Worm (Caenorhabditis elegans) whole organism, L4 larva: Measurements from ENCODE around the gene plp-2.

ENCODE experiments used
- D1046.2 ChIP-seq: fragments of 200-800 bp; sonication (Bioruptor generic); IDR thresholded peaks from 2 replicates; pipeline ENCODE4 v1.3.6; 2022; ENCODE audit warnings: missing genetic modification characterization, missing compliant biosample characterization
- F26F4.8 ChIP-seq: fragments of 200-800 bp; sonication (Bioruptor generic); conservative IDR thresholded peaks from 2 replicates; pipeline ENCODE4 v1.3.6; 2022; ENCODE audit warnings: missing genetic modification characterization, missing compliant biosample characterization
- T20F7.1 ChIP-seq: fragments of 200-800 bp; sonication (Bioruptor generic); optimal IDR thresholded peaks from 2 replicates; lab custom pipeline; 2018; ENCODE audit warnings: mild to moderate bottlenecking, missing genetic modification characterization, missing compliant biosample characterization
- T26A8.4 ChIP-seq: fragments of 200-800 bp; sonication (Bioruptor generic); IDR thresholded peaks from 2 replicates; pipeline ENCODE4 v1.3.6; 2022; ENCODE audit warnings: missing genetic modification characterization, missing compliant biosample characterization
- ZK546.5 ChIP-seq, 2 experiments: sonication (generic microtip); optimal IDR thresholded peaks; 2 replicates each; lab custom pipeline; 2017; ENCODE audit warnings: missing biosample characterization in 2 of 2, missing genetic modification characterization in 2 of 2
- aha-1 ChIP-seq: fragments of 150-350 bp; peaks from one replicate; lab custom pipeline; 2014; ENCODE audit warnings: missing biosample characterization, missing genetic modification characterization
- aly-2 ChIP-seq: sonication (generic microtip); optimal IDR thresholded peaks from 2 replicates; lab custom pipeline; 2018; ENCODE audit warnings: missing biosample characterization, missing genetic modification characterization
- ceh-28 ChIP-seq: fragments of 150-350 bp; optimal IDR thresholded peaks from 2 replicates; lab custom pipeline; 2014; ENCODE audit warnings: missing biosample characterization, missing genetic modification reagents, missing genetic modification characterization
- ceh-44 ChIP-seq: fragments of 200-800 bp; sonication (Bioruptor generic); IDR thresholded peaks from 2 replicates; pipeline ENCODE4 v1.3.6; 2022; ENCODE audit warnings: missing genetic modification reagents, missing genetic modification characterization, missing compliant biosample characterization
- ceh-62 ChIP-seq: sonication (generic microtip); optimal IDR thresholded peaks from 2 replicates; lab custom pipeline; 2017; ENCODE audit warnings: missing biosample characterization, missing genetic modification characterization
- ceh-82 ChIP-seq: sonication (generic microtip); optimal IDR thresholded peaks from 2 replicates; lab custom pipeline; 2017; ENCODE audit warnings: missing biosample characterization, missing genetic modification characterization
- daf-16 ChIP-seq, 3 experiments: sonication (generic microtip); optimal IDR thresholded peaks; 2 replicates each; lab custom pipeline; 2016 to 2017; ENCODE audit warnings: missing genetic modification characterization in 3 of 3, missing genetic modification reagents in 3 of 3, mild to moderate bottlenecking in 2 of 3, missing compliant biosample characterization in 2 of 3, missing biosample characterization in 1 of 3, moderate library complexity in 1 of 3
- daf-19 ChIP-seq: fragments of 200-800 bp; sonication (Bioruptor generic); conservative IDR thresholded peaks from 2 replicates; pipeline ENCODE4 v1.3.6; 2022; ENCODE audit warnings: missing genetic modification characterization, missing compliant biosample characterization
- daf-8 ChIP-seq: fragments of 200-800 bp; sonication (Bioruptor generic); IDR thresholded peaks from 2 replicates; pipeline ENCODE4 v1.3.6; 2022; ENCODE audit warnings: missing genetic modification characterization, missing compliant biosample characterization
- dmd-9 ChIP-seq: fragments of 200-800 bp; sonication (Bioruptor generic); IDR thresholded peaks from 2 replicates; pipeline ENCODE4 v1.3.6; 2022; ENCODE audit warnings: missing genetic modification reagents, missing genetic modification characterization, missing compliant biosample characterization
- duxl-1 ChIP-seq: sonication (generic microtip); optimal IDR thresholded peaks from 2 replicates; lab custom pipeline; 2016; ENCODE audit warnings: mild to moderate bottlenecking, missing genetic modification characterization, moderate library complexity, missing compliant biosample characterization; ENCODE audit not compliant: poor library complexity
- dve-1 ChIP-seq: sonication (generic microtip); optimal IDR thresholded peaks from 2 replicates; lab custom pipeline; 2017; ENCODE audit warnings: antibody characterized with exemption, mild to moderate bottlenecking, missing genetic modification characterization, missing compliant biosample characterization; ENCODE audit not compliant: insufficient read depth
- gei-8 ChIP-seq: fragments of 200-800 bp; sonication (Bioruptor generic); optimal IDR thresholded peaks from 2 replicates; lab custom pipeline; 2018; ENCODE audit warnings: mild to moderate bottlenecking, missing genetic modification characterization, missing compliant biosample characterization
- hlh-11 ChIP-seq: fragments of 200-800 bp; sonication (Bioruptor generic); optimal IDR thresholded peaks from 2 replicates; lab custom pipeline; 2018; ENCODE audit warnings: mild to moderate bottlenecking, missing genetic modification characterization, missing compliant biosample characterization
- hlh-30 ChIP-seq: sonication (generic microtip); optimal IDR thresholded peaks from 2 replicates; lab custom pipeline; 2017; ENCODE audit warnings: antibody characterized with exemption, mild to moderate bottlenecking, missing genetic modification characterization, missing compliant biosample characterization; ENCODE audit not compliant: insufficient read depth
- hmg-1.1 ChIP-seq: fragments of 200-800 bp; sonication (Bioruptor generic); IDR thresholded peaks from 2 replicates; pipeline ENCODE4 v1.3.6; 2022; ENCODE audit warnings: missing genetic modification reagents, missing genetic modification characterization, missing compliant biosample characterization
- jun-1 ChIP-seq: fragments of 150-350 bp; optimal IDR thresholded peaks from 2 replicates; lab custom pipeline; 2014; ENCODE audit warnings: missing biosample characterization, missing genetic modification reagents, missing genetic modification characterization
- lin-1 ChIP-seq: fragments of 200-800 bp; sonication (Bioruptor generic); IDR thresholded peaks from 2 replicates; pipeline ENCODE4 v1.3.6; 2022; ENCODE audit warnings: missing genetic modification reagents, missing genetic modification characterization, missing compliant biosample characterization
- lin-13 ChIP-seq: fragments of 150-350 bp; optimal IDR thresholded peaks from 2 replicates; lab custom pipeline; 2014; ENCODE audit warnings: missing biosample characterization, missing genetic modification reagents, missing genetic modification characterization
- lin-29 ChIP-seq: fragments of 200-800 bp; sonication (Bioruptor generic); IDR thresholded peaks from 2 replicates; pipeline ENCODE4 v1.3.6; 2022; ENCODE audit warnings: missing genetic modification reagents, missing genetic modification characterization, missing compliant biosample characterization
- lin-38 ChIP-seq: fragments of 200-800 bp; sonication (Bioruptor generic); IDR thresholded peaks from 2 replicates; pipeline ENCODE4 v1.3.6; 2022; ENCODE audit warnings: missing genetic modification reagents, missing genetic modification characterization, missing compliant biosample characterization
- lin-39 ChIP-seq: fragments of 150-350 bp; optimal IDR thresholded peaks from 2 replicates; lab custom pipeline; 2014; ENCODE audit warnings: missing biosample characterization, missing genetic modification reagents, missing genetic modification characterization
- lsy-2 ChIP-seq, 2 experiments: fragments of 150-350 bp in 1 of 2; sonication (generic microtip) in 1 of 2; optimal IDR thresholded peaks; 2 replicates each; lab custom pipeline; 2014 to 2017; ENCODE audit warnings: missing biosample characterization in 2 of 2, missing genetic modification characterization in 2 of 2
- madf-5 ChIP-seq, 2 experiments: fragments of 200-800 bp; sonication (Bioruptor generic); IDR thresholded peaks; 2 replicates each; pipeline ENCODE4 v1.3.6; 2022; ENCODE audit warnings: missing compliant biosample characterization in 2 of 2, missing genetic modification characterization in 2 of 2
- madf-9 ChIP-seq: fragments of 200-800 bp; sonication (Bioruptor generic); conservative IDR thresholded peaks from 2 replicates; pipeline ENCODE4 v1.3.6; 2022; ENCODE audit warnings: missing genetic modification reagents, missing genetic modification characterization, missing compliant biosample characterization
- mep-1 ChIP-seq: fragments of 150-350 bp; sonication (generic microtip); optimal IDR thresholded peaks from 3 replicates; lab custom pipeline; 2014; ENCODE audit warnings: missing biosample characterization, missing genetic modification characterization
- mxl-2 ChIP-seq: fragments of 200-800 bp; sonication (Bioruptor generic); conservative IDR thresholded peaks from 2 replicates; pipeline ENCODE4 v1.3.6; 2022; ENCODE audit warnings: missing genetic modification reagents, missing genetic modification characterization, missing compliant biosample characterization
- nhr-41 ChIP-seq: fragments of 200-800 bp; sonication (Bioruptor generic); IDR thresholded peaks from 2 replicates; pipeline ENCODE4 v1.3.6; 2022; ENCODE audit warnings: missing genetic modification reagents, missing genetic modification characterization, missing compliant biosample characterization
- nhr-42 ChIP-seq: fragments of 200-800 bp; sonication (Bioruptor generic); IDR thresholded peaks from 2 replicates; pipeline ENCODE4 v1.3.6; 2022; ENCODE audit warnings: missing genetic modification characterization, missing compliant biosample characterization
- nhr-6 ChIP-seq: fragments of 150-350 bp; optimal IDR thresholded peaks from 2 replicates; lab custom pipeline; 2014; ENCODE audit warnings: missing biosample characterization, missing genetic modification characterization
- nhr-77 ChIP-seq: fragments of 150-350 bp; optimal IDR thresholded peaks from 2 replicates; lab custom pipeline; 2014; ENCODE audit warnings: missing biosample characterization, missing genetic modification characterization
- pqm-1 ChIP-seq: sonication (generic microtip); optimal IDR thresholded peaks from 2 replicates; lab custom pipeline; 2017; ENCODE audit warnings: missing biosample characterization, missing genetic modification characterization
- saeg-2 ChIP-seq: fragments of 200-800 bp; sonication (Bioruptor generic); IDR thresholded peaks from 2 replicates; pipeline ENCODE4 v1.3.6; 2022; ENCODE audit warnings: missing genetic modification reagents, missing genetic modification characterization, missing compliant biosample characterization
- set-16 ChIP-seq: fragments of 200-800 bp; sonication (Bioruptor generic); IDR thresholded peaks from 2 replicates; pipeline ENCODE4 v1.3.6; 2022; ENCODE audit warnings: missing genetic modification reagents, missing genetic modification characterization, missing compliant biosample characterization
- skn-1 ChIP-seq: fragments of 150-350 bp; optimal IDR thresholded peaks from 2 replicates; lab custom pipeline; 2014; ENCODE audit warnings: missing biosample characterization, missing genetic modification characterization
- snpc-1.2 ChIP-seq: fragments of 200-800 bp; sonication (Bioruptor generic); IDR thresholded peaks from 2 replicates; pipeline ENCODE4 v1.3.6; 2022; ENCODE audit warnings: missing genetic modification reagents, missing genetic modification characterization, missing compliant biosample characterization
- snpc-4 ChIP-seq: fragments of 150-350 bp; optimal IDR thresholded peaks from 2 replicates; lab custom pipeline; 2014; ENCODE audit warnings: missing biosample characterization, missing genetic modification characterization
- spr-1 ChIP-seq: sonication (generic microtip); optimal IDR thresholded peaks from 2 replicates; lab custom pipeline; 2016; ENCODE audit warnings: mild to moderate bottlenecking, missing genetic modification characterization, missing compliant biosample characterization
- spr-3 ChIP-seq: fragments of 200-800 bp; sonication (Bioruptor generic); optimal IDR thresholded peaks from 2 replicates; lab custom pipeline; 2018; ENCODE audit warnings: mild to moderate bottlenecking, missing genetic modification characterization, missing compliant biosample characterization
- tag-97 ChIP-seq: fragments of 200-800 bp; sonication (Bioruptor generic); IDR thresholded peaks from 2 replicates; pipeline ENCODE4 v1.3.6; 2022; ENCODE audit warnings: missing genetic modification characterization, missing compliant biosample characterization
- unc-39 ChIP-seq: sonication (generic microtip); optimal IDR thresholded peaks from 2 replicates; lab custom pipeline; 2017; ENCODE audit warnings: missing biosample characterization, missing genetic modification characterization
- vab-7 ChIP-seq: fragments of 200-800 bp; sonication (Bioruptor generic); IDR thresholded peaks from 2 replicates; pipeline ENCODE4 v1.3.6; 2022; ENCODE audit warnings: missing genetic modification reagents, missing genetic modification characterization, missing compliant biosample characterization
- zag-1 ChIP-seq: fragments of 150-350 bp; optimal IDR thresholded peaks from 2 replicates; lab custom pipeline; 2014; ENCODE audit warnings: missing biosample characterization, missing genetic modification characterization
- zfp-3 ChIP-seq: fragments of 200-800 bp; sonication (Bioruptor generic); conservative IDR thresholded peaks from 2 replicates; pipeline ENCODE4 v1.3.6; 2022; ENCODE audit warnings: missing genetic modification reagents, missing genetic modification characterization, missing compliant biosample characterization
- ztf-11 ChIP-seq: fragments of 150-350 bp; optimal IDR thresholded peaks from 2 replicates; lab custom pipeline; 2014; ENCODE audit warnings: missing biosample characterization, missing genetic modification characterization
- ztf-7 ChIP-seq: fragments of 150-350 bp; optimal IDR thresholded peaks from 2 replicates; lab custom pipeline; 2014; ENCODE audit warnings: missing biosample characterization, missing genetic modification characterization

The plp-2 gene

DNA sequence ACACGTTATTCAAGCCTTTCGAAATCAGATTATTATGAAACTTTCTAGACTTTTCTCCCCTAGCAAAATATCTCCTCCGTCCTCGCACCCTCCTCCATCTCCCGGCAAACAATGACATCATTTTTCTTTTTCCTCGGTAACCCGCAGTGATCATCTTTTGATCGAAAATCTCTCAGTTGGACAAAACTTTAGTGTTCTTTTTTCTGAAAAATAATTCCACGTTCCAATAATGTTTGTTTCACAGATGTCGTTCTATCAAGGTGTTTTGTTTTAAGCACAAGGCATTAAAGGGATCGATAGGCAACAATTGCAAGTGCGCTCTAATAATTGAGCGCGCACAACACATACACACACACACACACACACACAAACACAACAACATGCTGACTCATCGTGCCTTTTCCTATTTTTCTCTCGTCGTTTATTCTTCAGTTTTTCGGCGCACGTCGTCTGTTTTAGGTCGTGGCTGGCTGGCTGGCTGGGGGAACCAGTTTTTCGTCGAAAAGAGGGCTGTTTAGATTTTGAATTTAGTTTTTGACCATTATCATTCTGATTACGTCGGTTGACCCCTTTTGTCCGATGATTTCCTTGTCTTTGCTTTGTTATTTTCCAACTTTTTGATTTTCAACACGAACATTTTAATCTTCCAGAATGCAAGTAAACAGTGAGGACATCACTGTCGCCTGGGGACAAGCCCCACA lies 7.0 kb downstream of the plp-2 start, which contains the start of gene F20D1.3 (continued):
- TF ChIP-seq spr-3 (GFP tag; lab: Kevin White, UChicago) (no peak), tag-97 (GFP tag; lab: Robert Waterston, UW) (no peak), ztf-11 (tag; lab: Kevin White, UChicago) (no peak), nhr-41 (GFP tag; lab: Robert Waterston, UW) (no peak), ztf-7 (tag; lab: Kevin White, UChicago) (peak; percentile 0), daf-19 (GFP tag; lab: Robert Waterston, UW) (no peak), skn-1 (no peak), duxl-1 (tag; lab: Kevin White, UChicago) (no peak), zfp-3 (GFP tag; lab: Robert Waterston, UW) (no peak), gei-8 (GFP tag; lab: Kevin White, UChicago) (no peak), daf-8 (GFP tag; lab: Robert Waterston, UW) (no peak), mep-1 (peak; percentile 86), spr-1 (peak; percentile 11), ceh-28 (no peak), vab-7 (GFP tag; lab: Robert Waterston, UW) (no peak), pqm-1 (tag; lab: Kevin White, UChicago) (no peak), ceh-44 (GFP tag; lab: Robert Waterston, UW) (no peak), T20F7.1 (peak; percentile 72), dmd-9 (GFP tag; lab: Robert Waterston, UW) (no peak), jun-1 (peak; percentile 60), F26F4.8 (GFP tag; lab: Robert Waterston, UW) (no peak), D1046.2 (0 out of 2 replicates have a peak, but pooled peaks have one; percentile 44), lin-1 (GFP tag; lab: Robert Waterston, UW) (no peak), nhr-6 (tag; lab: Kevin White, UChicago) (no peak), hlh-11 (tag; lab: Kevin White, UChicago) (peak; percentile 80), madf-9 (GFP tag; lab: Robert Waterston, UW) (no peak), aly-2 (no peak), dve-1 (peak; percentile 75), T26A8.4 (GFP tag; lab: Robert Waterston, UW) (no peak), lin-29 (GFP tag; lab: Robert Waterston, UW) (no peak), ZK546.5 (tag; optimal IDR thresholded peaks at IDR 0.05; lab: Kevin White, UChicago) (no peak), hlh-30 (tag; lab: Kevin White, UChicago) (peak; percentile 70), hmg-1.1 (peak; percentile 8; the same call in 1 of the 2 replicates), lin-13 (peak; percentile 60), saeg-2 (GFP tag; lab: Robert Waterston, UW) (no peak), unc-39 (no peak), mxl-2 (no peak), lin-38 (GFP tag; lab: Robert Waterston, UW) (peak; percentile 68), snpc-4 (tag; lab: Kevin White, UChicago) (no peak), lsy-2 (tag; optimal IDR thresholded peaks at IDR 0.05; lab: Kevin White, UChicago) (peak; percentile 17 to 70), daf-16 (GFP tag; optimal IDR thresholded peaks at IDR 0.05; lab: Kevin White, UChicago) (peak in 1 of 2 experiments; percentile 24), daf-16 (tag; optimal IDR thresholded peaks at IDR 0.05; lab: Kevin White, UChicago) (peak; percentile 71), set-16 (GFP tag; lab: Robert Waterston, UW) (no peak), nhr-77 (peak; percentile 29), lin-39 (tag; lab: Kevin White, UChicago) (no peak), nhr-42 (no peak), ceh-62 (tag; lab: Kevin White, UChicago) (no peak), madf-5 (GFP tag; IDR thresholded peaks at IDR 0.05; lab: Robert Waterston, UW) (no peak), aha-1 (peak; percentile 97), snpc-1.2 (GFP tag; lab: Robert Waterston, UW) (no peak), ceh-82 (tag; lab: Kevin White, UChicago) (no peak), zag-1 (tag; lab: Kevin White, UChicago) (no peak)
